Worm (Caenorhabditis elegans) whole organism, midembryonic: ENCODE measurements around the gene F58F9.8.

Experiments used
- T22C8.4 ChIP-seq: fragments of 200-800 bp; sonication (Bioruptor generic); IDR thresholded peaks from 2 replicates; pipeline ENCODE4 v1.3.6; 2022; ENCODE audit warnings: missing genetic modification characterization, missing compliant biosample characterization
- cog-1 ChIP-seq: sonication (generic microtip); optimal IDR thresholded peaks from 2 replicates; lab custom pipeline; 2016; ENCODE audit warnings: missing genetic modification characterization, missing compliant biosample characterization
- flt-1 ChIP-seq: fragments of 200-800 bp; sonication (Bioruptor generic); IDR thresholded peaks from 2 replicates; pipeline ENCODE4 v1.3.6; 2022; ENCODE audit warnings: missing genetic modification characterization, missing compliant biosample characterization
- klf-2 ChIP-seq: fragments of 200-800 bp; sonication (Bioruptor generic); conservative IDR thresholded peaks from 2 replicates; pipeline ENCODE4 v1.3.6; 2022; ENCODE audit warnings: missing genetic modification reagents, missing genetic modification characterization, missing compliant biosample characterization
- med-1 ChIP-seq: sonication (generic microtip); optimal IDR thresholded peaks from 2 replicates; lab custom pipeline; 2017; ENCODE audit warnings: missing genetic modification characterization, mild to moderate bottlenecking, missing compliant biosample characterization, antibody characterized with exemption, missing genetic modification reagents; ENCODE audit not compliant: insufficient read depth
- ref-1 ChIP-seq: fragments of 200-800 bp; sonication (Bioruptor generic); conservative IDR thresholded peaks from 2 replicates; pipeline ENCODE4 v1.3.6; 2022; ENCODE audit warnings: missing genetic modification reagents, missing genetic modification characterization, missing compliant biosample characterization
- tab-1 ChIP-seq: fragments of 200-800 bp; sonication (Bioruptor generic); IDR thresholded peaks from 2 replicates; pipeline ENCODE4 v1.3.6; 2022; ENCODE audit warnings: missing genetic modification characterization, missing compliant biosample characterization
- ztf-23 ChIP-seq: fragments of 200-800 bp; sonication (Bioruptor generic); IDR thresholded peaks from 2 replicates; pipeline ENCODE4 v1.3.6; 2022; ENCODE audit warnings: missing genetic modification reagents, missing genetic modification characterization, missing compliant biosample characterization
- ztf-29 ChIP-seq: fragments of 200-800 bp; sonication (Bioruptor generic); IDR thresholded peaks from 2 replicates; pipeline ENCODE4 v1.3.6; 2022; ENCODE audit warnings: missing genetic modification reagents, missing genetic modification characterization, missing compliant biosample characterization

F58F9.8 gene

ce11 chrIV:6237508-6238227 is at the start of gene F58F9.8, which contains the start of gene F58F9.6:
F58F9.8 (plus strand) TSS chrIV:6238177.
F58F9.6 (minus strand) TSS chrIV:6237608.
- TF ChIP-seq ztf-23 (GFP tag; lab: Robert Waterston, UW) = no peak
- TF ChIP-seq ztf-29 = no peak
- TF ChIP-seq T22C8.4 (GFP tag; lab: Robert Waterston, UW) = no peak
- no peak for TF ChIP-seq tab-1 (GFP tag; lab: Robert Waterston, UW)
- TF ChIP-seq cog-1 = no peak
- no peak for TF ChIP-seq klf-2 (GFP tag; lab: Robert Waterston, UW)
- no peak for TF ChIP-seq flt-1 (GFP tag; lab: Robert Waterston, UW)
- TF ChIP-seq med-1 (GFP tag; lab: Kevin White, UChicago) = no peak
- TF ChIP-seq ref-1 = no peak

- TF ChIP-seq ref-1 = no peak
Observed at ce11 chrIV:6200249-6200648, 37.7 kb upstream of the F58F9.8 start.

- TF ChIP-seq med-1 (GFP tag; lab: Kevin White, UChicago) (no peak), ztf-23 (GFP tag; lab: Robert Waterston, UW) (no peak), ztf-29 (no peak), flt-1 (GFP tag; lab: Robert Waterston, UW) (no peak)
Observed at ce11 chrIV:6201769-6202168, 36.2 kb upstream of the F58F9.8 start, which contains the start of gene tkr-2. tkr-2 (plus strand) TSS chrIV:6202069.

ce11 chrIV:6206294-6206776 is 31.6 kb upstream of the F58F9.8 start, which contains the start of gene C49A9.10:
C49A9.10 (minus strand) TSS chrIV:6206344.
- TF ChIP-seq klf-2 (GFP tag; lab: Robert Waterston, UW) = peak; percentile 73
- no peak for TF ChIP-seq med-1 (GFP tag; lab: Kevin White, UChicago)
- peak; percentile 77 for TF ChIP-seq ztf-23 (GFP tag; lab: Robert Waterston, UW)
- peak; percentile 20 for TF ChIP-seq cog-1
- peak; percentile 85 for TF ChIP-seq flt-1 (GFP tag; lab: Robert Waterston, UW)
- TF ChIP-seq ref-1 = no peak
- TF ChIP-seq tab-1 (GFP tag; lab: Robert Waterston, UW) = no peak
- TF ChIP-seq ztf-29 = no peak
- TF ChIP-seq T22C8.4 (GFP tag; lab: Robert Waterston, UW) = no peak

- no peak for TF ChIP-seq cog-1
- TF ChIP-seq flt-1 (GFP tag; lab: Robert Waterston, UW) = no peak
- TF ChIP-seq ztf-29 = no peak
- no peak for TF ChIP-seq ref-1
- no peak for TF ChIP-seq ztf-23 (GFP tag; lab: Robert Waterston, UW)
- no peak for TF ChIP-seq klf-2 (GFP tag; lab: Robert Waterston, UW)
- no peak for TF ChIP-seq med-1 (GFP tag; lab: Kevin White, UChicago)
Observed at ce11 chrIV:6209337-6209736, 28.6 kb upstream of the F58F9.8 start.

- TF ChIP-seq ref-1 = peak; percentile 49; the same call in 1 of the 2 replicates
- TF ChIP-seq klf-2 (GFP tag; lab: Robert Waterston, UW) = 0 out of 2 replicates have a peak, but pooled peaks have one; percentile 8
Observed at ce11 chrIV:6209958-6210357, 28.0 kb upstream of the F58F9.8 start.

DNA sequence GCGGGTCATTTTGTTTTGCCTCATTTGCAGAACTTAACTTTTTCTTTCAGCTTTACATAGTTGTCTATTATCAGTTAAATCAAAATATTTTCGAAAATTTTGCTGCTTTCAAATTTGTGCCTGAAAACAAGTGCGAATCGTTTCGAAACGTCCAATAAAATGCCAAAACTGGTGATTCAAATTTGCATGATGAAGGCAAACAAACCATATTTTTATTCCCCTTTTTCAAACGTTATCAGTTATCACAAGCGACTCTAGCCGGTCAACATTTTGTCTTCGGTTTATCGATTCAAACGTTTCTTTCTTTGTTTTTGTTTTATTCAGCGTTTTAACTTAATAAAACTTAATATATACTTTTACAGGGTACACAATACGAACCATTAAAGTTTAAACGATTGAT is 27.4 kb upstream of the F58F9.8 start, which contains the start of the genes ugt-24 and C49A9.6:
TSS of gene ugt-24 (minus strand) at position 147 of the 400 bp plus-strand sequence.
TSS of gene C49A9.6 (plus strand) at position 363 of the 400 bp plus-strand sequence.
- TF ChIP-seq ztf-29 = no peak
- TF ChIP-seq tab-1 (GFP tag; lab: Robert Waterston, UW) = no peak
- no peak for TF ChIP-seq cog-1
- TF ChIP-seq klf-2 (GFP tag; lab: Robert Waterston, UW) = no peak
- TF ChIP-seq med-1 (GFP tag; lab: Kevin White, UChicago) = no peak
- no peak for TF ChIP-seq T22C8.4 (GFP tag; lab: Robert Waterston, UW)
- no peak for TF ChIP-seq flt-1 (GFP tag; lab: Robert Waterston, UW)
- no peak for TF ChIP-seq ref-1

DNA sequence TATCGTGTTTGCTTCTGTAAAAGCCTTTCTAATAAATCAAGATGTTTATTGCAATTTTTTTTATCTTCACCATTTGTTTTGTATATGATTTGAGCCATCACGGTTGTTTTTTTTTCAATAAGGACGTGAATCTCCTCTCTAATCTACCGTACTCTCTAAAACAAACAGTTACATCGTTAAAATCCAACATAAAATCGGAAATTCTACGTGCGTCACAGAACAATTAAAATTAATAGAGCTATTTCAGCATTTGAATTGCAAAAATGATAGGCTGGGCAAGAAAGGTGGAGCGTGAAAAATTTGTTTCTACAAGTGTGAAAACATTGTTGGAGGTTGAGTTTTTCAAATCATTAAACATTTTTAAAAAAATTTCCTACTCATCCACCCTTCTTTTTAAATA is 24.6 kb upstream of the F58F9.8 start, which contains the start of gene C49A9.5:
TSS of gene C49A9.5 (plus strand) at position 271 of the 400 bp plus-strand sequence.
- TF ChIP-seq ztf-29 = no peak
- no peak for TF ChIP-seq flt-1 (GFP tag; lab: Robert Waterston, UW)
- no peak for TF ChIP-seq ref-1
- TF ChIP-seq ztf-23 (GFP tag; lab: Robert Waterston, UW) = no peak
- TF ChIP-seq T22C8.4 (GFP tag; lab: Robert Waterston, UW) = no peak
- TF ChIP-seq klf-2 (GFP tag; lab: Robert Waterston, UW) = no peak
- no peak for TF ChIP-seq med-1 (GFP tag; lab: Kevin White, UChicago)
- TF ChIP-seq cog-1 = no peak
- TF ChIP-seq tab-1 (GFP tag; lab: Robert Waterston, UW) = no peak

DNA sequence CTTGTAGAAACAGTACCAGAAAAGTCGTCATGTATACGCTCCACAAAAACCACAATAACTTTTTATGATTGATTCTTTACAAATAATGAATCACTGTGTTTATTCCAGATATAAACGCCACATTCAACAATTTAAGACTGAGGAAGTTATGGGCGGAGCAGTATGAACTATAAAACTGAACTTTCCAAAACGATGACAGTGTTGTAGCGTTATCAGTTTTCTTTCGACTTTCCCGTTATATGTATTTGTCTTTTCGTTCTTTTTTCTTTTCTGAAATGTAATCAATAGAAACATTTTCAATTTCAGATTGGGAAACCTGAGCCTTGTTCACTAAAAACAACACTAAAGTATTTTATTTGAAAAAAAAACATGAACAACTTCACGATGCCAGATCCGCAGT is 20.9 kb upstream of the F58F9.8 start, which contains the start of gene C49A9.9:
TSS of gene C49A9.9 (plus strand) at position 307 of the 400 bp plus-strand sequence.
- TF ChIP-seq tab-1 (GFP tag; lab: Robert Waterston, UW) (no peak), ztf-29 (no peak), T22C8.4 (GFP tag; lab: Robert Waterston, UW) (no peak), ztf-23 (GFP tag; lab: Robert Waterston, UW) (no peak)

- TF ChIP-seq tab-1 (GFP tag; lab: Robert Waterston, UW) (no peak), T22C8.4 (GFP tag; lab: Robert Waterston, UW) (no peak), flt-1 (GFP tag; lab: Robert Waterston, UW) (no peak)
Observed at ce11 chrIV:6217503-6217902, 20.5 kb upstream of the F58F9.8 start.
